Worm (Caenorhabditis elegans): ENCODE measurements around the gene F14D2.14.

Gene F14D2.14

ce11 chrII:3310957-3311657 lies 36.7 kb downstream of the F14D2.14 start:
- TF ChIP-seq pha-4 (tag; optimal IDR thresholded peaks at IDR 0.05), result no peak
- peak; percentile 4 for TF ChIP-seq unc-120 (tag; optimal IDR thresholded peaks at IDR 0.05; ENCODE audit: poor library complexity, severe bottlenecking)
- TF ChIP-seq hlh-1 (tag; optimal IDR thresholded peaks at IDR 0.05), result peak; percentile 72

DNA sequence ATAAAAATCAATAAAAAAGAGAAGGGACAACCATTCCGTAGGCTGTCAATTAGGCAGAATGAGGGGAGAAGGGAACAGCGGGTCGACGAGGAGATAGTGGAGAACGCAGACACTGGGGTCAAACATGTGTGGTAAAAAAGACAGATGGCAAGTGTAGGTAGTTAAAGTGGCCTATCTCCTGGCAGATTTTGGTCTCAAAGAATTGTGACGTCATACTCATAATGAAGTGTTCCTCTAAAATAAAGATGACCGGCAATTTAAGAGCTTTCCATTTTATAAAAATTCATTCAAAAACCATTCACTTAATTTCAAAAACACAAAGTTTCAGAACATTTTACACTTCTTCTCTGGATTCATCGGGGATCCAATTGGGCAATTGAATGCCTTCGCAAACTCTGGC lies 37.8 kb downstream of the F14D2.14 start:
- TF ChIP-seq cnd-1 (tag; optimal IDR thresholded peaks at IDR 0.05) (peak; percentile 60), zip-8 (tag; optimal IDR thresholded peaks at IDR 0.05) (peak; percentile 80), lin-32 (GFP tag; optimal IDR thresholded peaks at IDR 0.05) (peak; percentile 44)

- TF ChIP-seq ces-1 (GFP tag; optimal IDR thresholded peaks at IDR 0.05) (peak; percentile 45), nhr-2 (tag; optimal IDR thresholded peaks at IDR 0.05) (no peak), ceh-83 (GFP tag; optimal IDR thresholded peaks at IDR 0.05) (no peak), flh-1 (GFP tag; optimal IDR thresholded peaks at IDR 0.05) (no peak), snpc-4 (tag; optimal IDR thresholded peaks at IDR 0.05) (no peak), pha-4 (tag; optimal IDR thresholded peaks at IDR 0.05) (peak; percentile 21), unc-62 (GFP tag; optimal IDR thresholded peaks at IDR 0.05) (no peak), ztf-11 (tag; optimal IDR thresholded peaks at IDR 0.05) (no peak), nhr-76 (tag; optimal IDR thresholded peaks at IDR 0.05) (no peak), M03D4.4 (tag; optimal IDR thresholded peaks at IDR 0.05) (no peak), zip-8 (tag; optimal IDR thresholded peaks at IDR 0.05) (no peak), sem-2 (GFP tag; optimal IDR thresholded peaks at IDR 0.05) (no peak), mab-5 (tag; optimal IDR thresholded peaks at IDR 0.05) (no peak), drap-1 (GFP tag; optimal IDR thresholded peaks at IDR 0.05) (no peak), unc-39 (tag; optimal IDR thresholded peaks at IDR 0.05) (no peak), blmp-1 (tag; optimal IDR thresholded peaks at IDR 0.05) (no peak)
These were observed 44.2 kb downstream of the F14D2.14 start for ce11 chrII:3303582-3303981.

ce11 chrII:3299457-3299856 lies 48.3 kb downstream of the F14D2.14 start, which contains the start of gene btb-22:
Gene btb-22, plus strand, starts transcription at chrII:3299757.
- TF ChIP-seq nhr-237 (tag; optimal IDR thresholded peaks at IDR 0.05), result no peak

DNA sequence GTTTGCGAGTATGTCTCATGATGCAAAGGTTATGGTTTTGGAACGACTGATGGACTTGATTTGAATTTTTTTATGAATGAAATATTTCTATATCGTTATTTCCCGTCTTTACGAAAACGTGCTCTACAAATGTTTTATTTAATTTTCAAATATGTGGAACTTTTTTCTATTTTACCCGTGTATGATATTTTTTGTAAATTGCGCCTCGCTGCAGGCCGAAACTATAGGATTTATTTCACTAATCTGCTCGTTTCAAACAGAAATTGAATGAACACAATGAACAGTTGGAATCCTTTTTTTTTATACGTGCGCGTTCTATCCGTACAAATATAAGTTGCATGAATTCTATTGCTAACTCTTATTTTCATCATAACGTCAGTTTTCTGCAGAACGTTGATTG lies 49.9 kb downstream of the F14D2.14 start, which contains the start of gene btb-18:
Gene btb-18 (plus strand): TSS at position 301 of the 400 bp plus-strand sequence.
- TF ChIP-seq tbx-8 (GFP tag; optimal IDR thresholded peaks at IDR 0.05), result no peak
- TF ChIP-seq drap-1 (GFP tag; optimal IDR thresholded peaks at IDR 0.05), result no peak
- TF ChIP-seq unc-120 (tag; optimal IDR thresholded peaks at IDR 0.05; ENCODE audit: poor library complexity, severe bottlenecking), result no peak
- TF ChIP-seq unc-62 (GFP tag; optimal IDR thresholded peaks at IDR 0.05), result no peak
- no peak for TF ChIP-seq elt-1 (tag; optimal IDR thresholded peaks at IDR 0.05; ENCODE audit: borderline replicate concordance, insufficient read depth)
- TF ChIP-seq nhr-2 (tag; optimal IDR thresholded peaks at IDR 0.05), result no peak
- no peak for TF ChIP-seq mab-5 (tag; optimal IDR thresholded peaks at IDR 0.05)
- no peak for TF ChIP-seq ces-1 (GFP tag; optimal IDR thresholded peaks at IDR 0.05)
- TF ChIP-seq nhr-12 (tag; optimal IDR thresholded peaks at IDR 0.05), result no peak
- no peak for TF ChIP-seq nhr-28 (tag; optimal IDR thresholded peaks at IDR 0.05)
- no peak for TF ChIP-seq snpc-4 (tag; optimal IDR thresholded peaks at IDR 0.05)
- TF ChIP-seq mls-2 (tag; optimal IDR thresholded peaks at IDR 0.05), result no peak
